Fruit fly (Drosophila melanogaster): ENCODE measurements around the gene AhcyL1.

The AhcyL1 gene

DNA sequence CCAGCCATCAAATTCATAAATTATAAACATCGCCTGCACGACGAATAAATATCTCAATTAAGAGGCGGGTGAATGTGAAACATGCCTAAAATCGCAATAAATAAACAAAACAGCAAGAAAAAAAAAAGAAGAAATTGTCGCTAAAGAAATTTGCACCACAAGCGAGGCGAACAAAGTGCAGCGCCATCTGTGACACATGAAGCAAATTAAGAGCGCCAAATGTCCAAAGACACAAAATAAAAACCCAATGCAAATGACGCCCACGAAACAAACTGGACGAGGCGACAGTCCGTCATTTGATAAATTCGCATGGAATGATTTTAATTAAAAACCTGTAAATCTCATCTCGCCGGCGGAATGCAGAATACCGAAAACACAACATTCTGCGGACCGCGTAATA, 28.4 kb downstream of the AhcyL1 start:
- TF ChIP-seq cic (GFP tag; optimal IDR thresholded peaks at IDR 0.05), result no peak
- no peak for TF ChIP-seq CG12768 (GFP tag; optimal IDR thresholded peaks at IDR 0.05)
- TF ChIP-seq tj (GFP tag; optimal IDR thresholded peaks at IDR 0.05), result no peak
- TF ChIP-seq CG33017 (tag; optimal IDR thresholded peaks at IDR 0.05), result no peak
- TF ChIP-seq pad (GFP tag; optimal IDR thresholded peaks at IDR 0.05), result no peak
- TF ChIP-seq toe (GFP tag; optimal IDR thresholded peaks at IDR 0.05), result no peak
- TF ChIP-seq CG7101 (tag; optimal IDR thresholded peaks at IDR 0.05), result no peak
- TF ChIP-seq CG11617 (GFP tag; optimal IDR thresholded peaks at IDR 0.05), result no peak
- TF ChIP-seq ovo (GFP tag; optimal IDR thresholded peaks at IDR 0.05), result no peak
- no peak for TF ChIP-seq Mnt (GFP tag; optimal IDR thresholded peaks at IDR 0.05)
- no peak for TF ChIP-seq Hr96 (GFP tag; optimal IDR thresholded peaks at IDR 0.05)
- no peak for TF ChIP-seq CG5204 (GFP tag; optimal IDR thresholded peaks at IDR 0.05)
- TF ChIP-seq CG1620 (GFP tag; optimal IDR thresholded peaks at IDR 0.05), result no peak
- no peak for TF ChIP-seq bab1 (GFP tag; optimal IDR thresholded peaks at IDR 0.05)
- no peak for TF ChIP-seq Clk (GFP tag; optimal IDR thresholded peaks at IDR 0.05)

DNA sequence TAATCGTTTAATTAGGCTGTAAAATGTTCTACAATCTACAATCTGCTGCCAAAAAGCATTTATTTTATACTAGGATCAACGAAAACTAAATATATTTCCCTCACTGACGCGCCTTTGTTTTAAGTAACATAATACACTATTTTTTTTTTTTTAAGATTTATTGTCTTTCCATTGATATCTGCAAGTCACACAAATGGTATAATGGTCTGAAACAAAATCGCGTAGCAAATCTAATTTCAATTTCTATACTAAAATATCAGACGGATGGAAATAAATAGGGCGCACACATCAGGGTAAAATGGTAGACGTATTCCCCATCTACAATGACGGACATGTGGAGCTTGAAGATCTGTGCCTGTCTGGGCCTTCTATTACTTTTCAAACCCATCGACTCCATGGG, 32.7 kb downstream of the AhcyL1 start, which contains the start of gene Acp62F:
TSS of gene Acp62F (plus strand) at position 301 of the 400 bp plus-strand sequence.
- TF ChIP-seq toe (GFP tag; optimal IDR thresholded peaks at IDR 0.05) (no peak), CG1620 (GFP tag; optimal IDR thresholded peaks at IDR 0.05) (no peak), CG11617 (GFP tag; optimal IDR thresholded peaks at IDR 0.05) (no peak), CG5204 (GFP tag; optimal IDR thresholded peaks at IDR 0.05) (no peak), bab1 (GFP tag; optimal IDR thresholded peaks at IDR 0.05) (no peak), cnc (optimal IDR thresholded peaks at IDR 0.05) (no peak), Clk (GFP tag; optimal IDR thresholded peaks at IDR 0.05) (no peak), Crg-1 (GFP tag; optimal IDR thresholded peaks at IDR 0.05) (no peak), pad (GFP tag; optimal IDR thresholded peaks at IDR 0.05) (no peak)

DNA sequence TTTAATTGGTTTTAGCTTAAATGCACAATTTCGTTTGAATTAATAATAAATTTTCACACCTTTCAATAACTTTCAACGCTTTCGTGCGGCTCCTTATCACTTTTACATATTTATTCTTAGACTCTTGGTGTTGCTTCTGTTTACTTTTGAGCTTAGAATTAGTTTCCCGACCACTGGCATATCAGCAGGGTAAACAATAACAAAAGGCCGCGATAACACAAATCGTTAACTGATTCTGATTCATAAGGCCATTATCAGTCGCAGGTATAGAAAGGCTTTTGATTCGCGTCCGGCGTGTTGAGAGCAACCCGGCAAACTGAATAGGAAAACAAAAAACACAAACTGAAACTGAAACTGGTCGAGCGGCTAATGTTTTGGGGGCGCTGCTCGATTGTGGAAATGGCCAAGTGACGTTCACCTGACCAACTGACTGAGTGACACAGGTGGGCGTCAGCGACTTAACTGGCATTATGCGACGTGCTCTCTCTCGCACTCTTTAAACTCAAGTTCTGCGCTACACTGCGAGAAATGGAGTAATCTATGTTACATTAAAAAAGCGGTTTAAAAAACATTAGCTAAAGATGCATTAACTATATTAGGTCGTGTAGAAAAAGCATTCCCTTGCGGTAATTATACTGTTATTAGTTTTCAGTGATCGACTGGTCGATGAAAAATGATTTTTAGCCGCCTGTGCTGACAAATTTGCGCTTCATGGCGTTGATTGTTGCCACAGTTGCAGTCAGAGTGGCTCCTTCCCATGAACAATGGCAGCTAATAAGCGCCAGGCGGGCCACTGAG, 37.6 kb downstream of the AhcyL1 start:
- TF ChIP-seq kay (GFP tag; ENCODE audit: borderline replicate concordance) (peak; percentile 86), Hr96 (GFP tag; optimal IDR thresholded peaks at IDR 0.05) (no peak), CG14711 (tag; optimal IDR thresholded peaks at IDR 0.05) (no peak), CG12768 (GFP tag; optimal IDR thresholded peaks at IDR 0.05) (no peak), cic (GFP tag; optimal IDR thresholded peaks at IDR 0.05) (peak; percentile 62), Mnt (GFP tag; optimal IDR thresholded peaks at IDR 0.05) (no peak)

DNA sequence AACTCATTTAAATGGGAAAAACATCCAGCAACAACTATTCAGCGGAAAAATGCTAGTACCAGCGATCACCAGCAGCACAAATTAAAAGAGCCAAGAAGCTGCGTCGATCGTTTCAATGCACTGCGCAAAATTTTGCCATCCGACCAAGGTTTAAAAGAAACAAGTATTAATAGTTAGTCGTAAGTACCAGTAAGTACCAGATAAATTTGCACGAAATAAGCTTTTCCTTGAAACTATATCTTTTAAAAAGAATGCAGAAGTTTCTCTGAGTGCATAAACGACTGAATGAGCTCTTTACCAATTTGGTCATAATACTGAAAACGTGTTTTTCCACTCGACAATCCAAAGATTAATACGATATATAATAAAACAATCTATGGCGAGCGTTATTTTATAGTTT, 38.9 kb downstream of the AhcyL1 start:
- TF ChIP-seq CG33017 (tag; optimal IDR thresholded peaks at IDR 0.05), result peak; percentile 41
- TF ChIP-seq kay (GFP tag; ENCODE audit: borderline replicate concordance), result peak; percentile 52
- no peak for TF ChIP-seq Crg-1 (GFP tag; optimal IDR thresholded peaks at IDR 0.05)
- TF ChIP-seq tj (GFP tag; optimal IDR thresholded peaks at IDR 0.05), result no peak
- no peak for TF ChIP-seq Clk (GFP tag; optimal IDR thresholded peaks at IDR 0.05)
- TF ChIP-seq pad (GFP tag; optimal IDR thresholded peaks at IDR 0.05), result no peak
- TF ChIP-seq cnc (optimal IDR thresholded peaks at IDR 0.05), result no peak
- TF ChIP-seq Hr96 (GFP tag; optimal IDR thresholded peaks at IDR 0.05), result peak; percentile 30
- TF ChIP-seq CG5204 (GFP tag; optimal IDR thresholded peaks at IDR 0.05), result peak; percentile 55
- TF ChIP-seq CG1620 (GFP tag; optimal IDR thresholded peaks at IDR 0.05), result no peak
- no peak for TF ChIP-seq CG12768 (GFP tag; optimal IDR thresholded peaks at IDR 0.05)
- TF ChIP-seq ovo (GFP tag; optimal IDR thresholded peaks at IDR 0.05), result no peak
- TF ChIP-seq CG11617 (GFP tag; optimal IDR thresholded peaks at IDR 0.05), result no peak
- TF ChIP-seq Mnt (GFP tag; optimal IDR thresholded peaks at IDR 0.05), result no peak
- TF ChIP-seq CG7045 (GFP tag; optimal IDR thresholded peaks at IDR 0.05), result peak; percentile 49
- peak; percentile 23 for TF ChIP-seq toe (GFP tag; optimal IDR thresholded peaks at IDR 0.05)
- peak; percentile 35 for TF ChIP-seq CG7101 (tag; optimal IDR thresholded peaks at IDR 0.05)
- peak; percentile 46 for TF ChIP-seq CG14711 (tag; optimal IDR thresholded peaks at IDR 0.05)
- TF ChIP-seq cic (GFP tag; optimal IDR thresholded peaks at IDR 0.05), result no peak
- peak; percentile 33 for TF ChIP-seq bab1 (GFP tag; optimal IDR thresholded peaks at IDR 0.05)

DNA sequence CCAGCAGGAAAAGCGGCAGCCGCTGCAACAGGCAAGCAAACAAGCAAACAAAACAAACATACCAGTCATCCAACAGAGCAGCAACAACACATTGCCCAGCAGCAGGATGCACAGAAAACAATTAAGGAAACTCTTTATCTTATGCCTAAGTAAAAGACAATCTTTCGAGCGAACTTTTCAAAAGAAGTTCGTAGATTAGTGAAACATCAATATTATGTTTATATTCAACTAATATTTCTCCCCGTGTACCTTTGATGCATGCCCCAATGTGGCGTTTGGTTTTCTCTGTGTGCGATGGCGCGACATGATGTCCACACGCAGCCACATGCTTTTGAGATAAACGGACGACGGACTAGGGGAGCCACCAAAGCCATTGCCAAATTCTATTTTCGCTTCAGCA, 41.2 kb downstream of the AhcyL1 start:
- TF ChIP-seq CG7101 (tag; optimal IDR thresholded peaks at IDR 0.05) (no peak), CG11617 (GFP tag; optimal IDR thresholded peaks at IDR 0.05) (no peak), pad (GFP tag; optimal IDR thresholded peaks at IDR 0.05) (no peak), CG1620 (GFP tag; optimal IDR thresholded peaks at IDR 0.05) (no peak), CG12768 (GFP tag; optimal IDR thresholded peaks at IDR 0.05) (no peak), tj (GFP tag; optimal IDR thresholded peaks at IDR 0.05) (no peak), CG14711 (tag; optimal IDR thresholded peaks at IDR 0.05) (no peak), Clk (GFP tag; optimal IDR thresholded peaks at IDR 0.05) (no peak), Mnt (GFP tag; optimal IDR thresholded peaks at IDR 0.05) (no peak), cic (GFP tag; optimal IDR thresholded peaks at IDR 0.05) (no peak), toe (GFP tag; optimal IDR thresholded peaks at IDR 0.05) (no peak), CG33017 (tag; optimal IDR thresholded peaks at IDR 0.05) (no peak), CG5204 (GFP tag; optimal IDR thresholded peaks at IDR 0.05) (no peak), CG7045 (GFP tag; optimal IDR thresholded peaks at IDR 0.05) (no peak)

DNA sequence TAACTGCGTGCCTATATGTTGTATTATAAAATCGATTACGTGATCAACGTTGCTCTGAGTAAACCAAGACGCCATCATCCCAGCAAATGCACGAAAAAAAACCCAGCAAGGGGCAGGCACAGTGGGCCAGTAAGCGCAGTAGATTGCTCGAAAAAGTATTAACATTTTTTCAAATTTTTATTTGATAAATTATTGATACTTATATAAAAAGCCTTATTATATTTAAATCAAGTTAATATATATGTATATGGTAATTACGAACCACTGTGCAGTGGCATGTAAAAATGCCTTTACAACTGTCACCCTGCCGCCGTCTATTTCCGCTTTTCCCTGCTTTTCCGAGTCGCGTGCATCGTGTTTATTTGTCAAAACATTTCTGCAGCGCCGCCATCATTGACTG, 45.1 kb downstream of the AhcyL1 start:
- TF ChIP-seq CG5204 (GFP tag; optimal IDR thresholded peaks at IDR 0.05) (no peak), CG33017 (tag; optimal IDR thresholded peaks at IDR 0.05) (no peak), CG7101 (tag; optimal IDR thresholded peaks at IDR 0.05) (no peak), CG12768 (GFP tag; optimal IDR thresholded peaks at IDR 0.05) (no peak), cnc (optimal IDR thresholded peaks at IDR 0.05) (no peak), kay (GFP tag; ENCODE audit: borderline replicate concordance) (no peak), CG14711 (tag; optimal IDR thresholded peaks at IDR 0.05) (no peak), CG11617 (GFP tag; optimal IDR thresholded peaks at IDR 0.05) (no peak)
